Worm (Caenorhabditis elegans) whole organism, L4 larva: ENCODE results near the gene C06E7.4.

ENCODE experiments used
- F44E2.7 ChIP-seq: fragments of 200-800 bp; sonication (Bioruptor generic); IDR thresholded peaks from 2 replicates; pipeline ENCODE4 v2.1.2; 2022; ENCODE audit warnings: missing genetic modification characterization, missing compliant biosample characterization
- mdl-1 ChIP-seq, 2 experiments: fragments of 150-350 bp in 1 of 2; sonication (generic microtip) in 1 of 2; optimal IDR thresholded peaks; 2 replicates each; lab custom pipeline; 2014 to 2017; ENCODE audit warnings: missing biosample characterization in 2 of 2, missing genetic modification characterization in 2 of 2
- nhr-237 ChIP-seq: sonication (generic microtip); optimal IDR thresholded peaks from 2 replicates; lab custom pipeline; 2017; ENCODE audit warnings: missing biosample characterization, missing genetic modification characterization

ce11 chrIV:5884500-5884899 is 24.7 kb upstream of the C06E7.4 start, which contains the start of gene H04M03.11:
- TF ChIP-seq mdl-1 (tag; optimal IDR thresholded peaks at IDR 0.05; lab: Kevin White, UChicago), result no peak
- no peak for TF ChIP-seq nhr-237 (tag; lab: Kevin White, UChicago)
- no peak for TF ChIP-seq F44E2.7 (GFP tag; lab: Robert Waterston, UW)
